Worm (Caenorhabditis elegans) whole organism, early embryonic: ENCODE data around the gene nspg-8.

ENCODE experiments used
- B0310.2 ChIP-seq: sonication (generic microtip); optimal IDR thresholded peaks from 2 replicates; lab custom pipeline; 2016; ENCODE audit warnings: mild to moderate bottlenecking, missing genetic modification characterization, missing compliant biosample characterization
- F13C5.2 ChIP-seq: sonication (generic microtip); optimal IDR thresholded peaks from 2 replicates; lab custom pipeline; 2017; ENCODE audit warnings: mild to moderate bottlenecking, missing genetic modification characterization, inconsistent platforms, missing compliant biosample characterization
- ama-1 ChIP-seq: fragments of 150-350 bp; optimal IDR thresholded peaks from 2 replicates; lab custom pipeline; 2014
- flt-1 ChIP-seq: fragments of 200-800 bp; sonication (Bioruptor generic); IDR thresholded peaks from 2 replicates; pipeline ENCODE4 v1.3.6; 2022; ENCODE audit warnings: missing genetic modification characterization, missing compliant biosample characterization
- hmg-4 ChIP-seq: fragments of 200-800 bp; sonication (Bioruptor generic); optimal IDR thresholded peaks from 2 replicates; lab custom pipeline; 2018; ENCODE audit warnings: mild to moderate bottlenecking, missing genetic modification characterization, missing compliant biosample characterization
- hnd-1 ChIP-seq: sonication (generic microtip); optimal IDR thresholded peaks from 2 replicates; lab custom pipeline; 2016; ENCODE audit warnings: missing genetic modification characterization, missing compliant biosample characterization
- pes-1 ChIP-seq: fragments of 200-800 bp; sonication (Bioruptor generic); IDR thresholded peaks from 2 replicates; pipeline ENCODE4 v1.3.6; 2022; ENCODE audit warnings: missing genetic modification reagents, missing genetic modification characterization, missing compliant biosample characterization
- tbx-11 ChIP-seq: fragments of 200-800 bp; sonication (Bioruptor generic); IDR thresholded peaks from 2 replicates; pipeline ENCODE4 v1.3.6; 2022; ENCODE audit warnings: missing genetic modification characterization, missing compliant biosample characterization
- tra-4 ChIP-seq: sonication (generic microtip); optimal IDR thresholded peaks from 2 replicates; lab custom pipeline; 2017; ENCODE audit warnings: missing genetic modification characterization, missing compliant biosample characterization

DNA sequence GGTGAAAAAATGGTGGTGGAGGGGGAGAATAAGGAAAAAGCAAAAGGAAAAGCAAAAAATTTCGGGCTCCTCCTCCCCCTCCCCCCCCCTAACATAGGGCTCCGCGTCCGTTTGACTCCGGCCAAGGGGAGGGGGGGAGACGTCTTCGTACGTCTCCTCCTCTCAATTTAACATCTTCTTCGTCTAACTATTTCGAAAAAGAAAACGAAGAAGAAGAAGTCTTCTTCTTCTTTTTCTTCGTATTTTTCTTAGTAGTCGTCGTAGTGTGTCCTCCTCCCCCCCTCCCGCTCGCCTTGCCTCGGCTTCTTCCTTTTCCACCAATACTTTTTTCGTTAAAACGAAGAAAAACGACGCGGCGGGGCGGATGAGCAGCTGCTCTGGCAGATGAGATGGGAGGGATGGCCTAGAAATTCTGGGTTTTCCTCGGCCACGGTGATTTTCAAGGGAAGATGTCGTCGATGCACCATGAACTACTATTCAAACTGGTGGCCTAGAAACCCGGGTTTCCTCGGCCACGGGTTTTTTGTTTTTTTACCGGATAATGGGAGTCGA, 45.0 kb upstream of the nspg-8 start:
- TF ChIP-seq ama-1 = no peak
- peak; percentile 5 for TF ChIP-seq hmg-4 (GFP tag; lab: Kevin White, UChicago)
- TF ChIP-seq hnd-1 (tag; lab: Kevin White, UChicago) = no peak
- TF ChIP-seq flt-1 (GFP tag; lab: Robert Waterston, UW) = no peak
- TF ChIP-seq F13C5.2 (tag; lab: Kevin White, UChicago) = no peak
- no peak for TF ChIP-seq B0310.2 (tag; lab: Kevin White, UChicago)
- TF ChIP-seq tbx-11 = no peak
- no peak for TF ChIP-seq pes-1
- TF ChIP-seq tra-4 (tag; lab: Kevin White, UChicago) = no peak
